Worm (Caenorhabditis elegans) whole organism, L4 larva: ENCODE measurements around the gene dmsr-10.
A peak's percentile ranks its signal among the peaks of the same experiment; 100 is the strongest.

Experiments used
- ama-1 ChIP-seq: fragments of 150-350 bp; optimal IDR thresholded peaks from 2 replicates; lab custom pipeline; 2014; ENCODE audit warnings: inconsistent platforms, mixed read lengths
- daf-8 ChIP-seq: fragments of 200-800 bp; sonication (Bioruptor generic); IDR thresholded peaks from 2 replicates; pipeline ENCODE4 v1.3.6; 2022; ENCODE audit warnings: missing genetic modification characterization, missing compliant biosample characterization
- egl-27 ChIP-seq: sonication (generic microtip); optimal IDR thresholded peaks from 3 replicates; lab custom pipeline; 2017; ENCODE audit warnings: missing biosample characterization, missing genetic modification reagents, missing genetic modification characterization
- egl-43 ChIP-seq: fragments of 200-800 bp; sonication (Bioruptor generic); IDR thresholded peaks from 2 replicates; pipeline ENCODE4 v1.3.6; 2022; ENCODE audit warnings: missing genetic modification reagents, missing genetic modification characterization, missing compliant biosample characterization
- fkh-10 ChIP-seq: fragments of 150-350 bp; optimal IDR thresholded peaks from 2 replicates; lab custom pipeline; 2014; ENCODE audit warnings: missing biosample characterization, missing genetic modification reagents, missing genetic modification characterization
- mdl-1 ChIP-seq, 2 experiments: fragments of 150-350 bp in 1 of 2; sonication (generic microtip) in 1 of 2; optimal IDR thresholded peaks; 2 replicates each; lab custom pipeline; 2014 to 2017; ENCODE audit warnings: missing biosample characterization in 2 of 2, missing genetic modification characterization in 2 of 2
- mep-1 ChIP-seq: fragments of 150-350 bp; sonication (generic microtip); optimal IDR thresholded peaks from 3 replicates; lab custom pipeline; 2014; ENCODE audit warnings: missing biosample characterization, missing genetic modification characterization
- mxl-2 ChIP-seq: fragments of 200-800 bp; sonication (Bioruptor generic); conservative IDR thresholded peaks from 2 replicates; pipeline ENCODE4 v1.3.6; 2022; ENCODE audit warnings: missing genetic modification reagents, missing genetic modification characterization, missing compliant biosample characterization
- pha-4 ChIP-seq, 2 experiments: fragments of 150-350 bp in 1 of 2; fragments of 200-800 bp in 1 of 2; sonication (Bioruptor generic) in 1 of 2; IDR thresholded peaks in 1 of 2; optimal IDR thresholded peaks in 1 of 2; 2 replicates each; pipeline versions ENCODE4 v1.3.6 to Lab custom; 2014 to 2022; ENCODE audit warnings: missing genetic modification characterization in 2 of 2, missing genetic modification reagents in 2 of 2, missing biosample characterization in 1 of 2, missing compliant biosample characterization in 1 of 2
- skn-1 ChIP-seq: fragments of 150-350 bp; optimal IDR thresholded peaks from 2 replicates; lab custom pipeline; 2014; ENCODE audit warnings: missing biosample characterization, missing genetic modification characterization
- snpc-1.2 ChIP-seq: fragments of 200-800 bp; sonication (Bioruptor generic); IDR thresholded peaks from 2 replicates; pipeline ENCODE4 v1.3.6; 2022; ENCODE audit warnings: missing genetic modification reagents, missing genetic modification characterization, missing compliant biosample characterization
- ztf-11 ChIP-seq: fragments of 150-350 bp; optimal IDR thresholded peaks from 2 replicates; lab custom pipeline; 2014; ENCODE audit warnings: missing biosample characterization, missing genetic modification characterization

DNA sequence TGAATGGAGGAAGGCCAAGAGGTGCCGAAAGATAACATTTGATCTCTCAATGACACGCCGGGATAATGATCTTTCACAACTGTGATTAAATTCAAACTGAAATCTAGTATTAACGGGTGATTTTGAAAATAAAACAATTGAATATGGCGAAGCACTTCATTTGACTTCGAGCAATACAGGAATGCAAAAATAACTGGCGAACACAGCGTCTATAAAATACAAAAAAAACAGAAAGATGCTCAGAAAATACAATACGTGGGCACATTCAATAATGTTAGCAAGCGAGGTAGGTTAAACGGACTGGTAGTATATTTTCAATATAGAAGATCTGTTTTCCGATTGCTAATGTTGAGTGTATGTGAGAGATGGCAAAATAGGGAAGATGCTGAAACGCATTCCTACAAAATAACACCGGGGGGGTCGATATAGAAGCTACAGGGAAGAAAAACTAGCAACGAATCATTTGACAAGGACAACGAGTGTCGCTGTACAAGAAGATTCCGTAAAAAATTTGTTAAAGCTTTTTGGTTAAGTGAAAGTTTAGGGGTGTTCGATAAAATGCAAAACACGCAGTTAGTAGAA lies 18.6 kb downstream of the dmsr-10 start:
- no peak for TF ChIP-seq ama-1
- no peak for TF ChIP-seq egl-43 (GFP tag; lab: Robert Waterston, UW)
- no peak for TF ChIP-seq fkh-10 (GFP tag; lab: Kevin White, UChicago)
- no peak for TF ChIP-seq mxl-2 (GFP tag; lab: Robert Waterston, UW)
- TF ChIP-seq skn-1 (tag; lab: Kevin White, UChicago), result no peak
- TF ChIP-seq mep-1, result no peak
- 0 out of 2 replicates have a peak, but pooled peaks have one; percentile 16 for TF ChIP-seq pha-4 (GFP tag; IDR thresholded peaks at IDR 0.05; lab: Robert Waterston, UW)
- TF ChIP-seq pha-4 (tag; optimal IDR thresholded peaks at IDR 0.05; lab: Kevin White, UChicago), result no peak
- no peak for TF ChIP-seq snpc-1.2
- TF ChIP-seq egl-27 (tag; lab: Kevin White, UChicago), result no peak
- TF ChIP-seq ztf-11 (tag; lab: Kevin White, UChicago), result no peak
- no peak for TF ChIP-seq daf-8 (GFP tag; lab: Robert Waterston, UW)
- TF ChIP-seq mdl-1 (tag; optimal IDR thresholded peaks at IDR 0.05; lab: Kevin White, UChicago), result no peak
